In genomic region chrV:5697581-5697980, ce11 we compare ENCODE assay signal across 5 worm cellular contexts.
TF ChIP-seq lines count a peak whose summit lies in the region.

No protein-coding gene starts in this region.

TF ChIP-seq in whole organism, L1 larva, 84 proteins besides CTCF, POLR2A, EP300 and RAD21:
- peak; percentile 21 for TF ChIP-seq snu-23 (GFP tag; optimal IDR thresholded peaks at IDR 0.05; lab: Kevin White, UChicago)
- TF ChIP-seq nhr-85 (tag; lab: Kevin White, UChicago): peak; percentile 64
- peak; percentile 2 for TF ChIP-seq nhr-71 (tag; optimal IDR thresholded peaks at IDR 0.05; lab: Kevin White, UChicago)
- no peak for TF ChIP-seq fkh-8 (tag; optimal IDR thresholded peaks at IDR 0.05; lab: Kevin White, UChicago)
- TF ChIP-seq F16B12.6 (tag; optimal IDR thresholded peaks at IDR 0.05; lab: Kevin White, UChicago): no peak
- no peak for TF ChIP-seq ztf-11 (tag; optimal IDR thresholded peaks at IDR 0.05; lab: Kevin White, UChicago)
- peak in 1 of 2 experiments; percentile 27 for TF ChIP-seq mdl-1 (tag; optimal IDR thresholded peaks at IDR 0.05; lab: Kevin White, UChicago)
- TF ChIP-seq blmp-1 (tag; optimal IDR thresholded peaks at IDR 0.05; lab: Kevin White, UChicago): peak; percentile 90
- peak; percentile 11 for TF ChIP-seq nhr-20 (tag; optimal IDR thresholded peaks at IDR 0.05; lab: Kevin White, UChicago)
- no peak for TF ChIP-seq rnt-1 (tag; optimal IDR thresholded peaks at IDR 0.05; lab: Kevin White, UChicago)
- TF ChIP-seq lin-14 (GFP tag; optimal IDR thresholded peaks at IDR 0.05; lab: Kevin White, UChicago): peak; percentile 66
- TF ChIP-seq mep-1 (tag; optimal IDR thresholded peaks at IDR 0.05; lab: Kevin White, UChicago): peak; percentile 4
- peak; percentile 12 for TF ChIP-seq C16A3.4 (tag; optimal IDR thresholded peaks at IDR 0.05; lab: Kevin White, UChicago)
- TF ChIP-seq elt-3 (tag; optimal IDR thresholded peaks at IDR 0.05; lab: Kevin White, UChicago): peak in 2 of 6 experiments; percentile 5 to 53
TF ChIP-seq in whole organism, L1 larva: peak in this region for 10.

TF ChIP-seq in whole organism, L2 larva, 48 proteins besides CTCF, POLR2A, EP300 and RAD21:
- TF ChIP-seq nhr-129 (tag; optimal IDR thresholded peaks at IDR 0.05; lab: Kevin White, UChicago) (peak; percentile 4), sma-3 (GFP tag; optimal IDR thresholded peaks at IDR 0.05; lab: Kevin White, UChicago) (peak; percentile 31), nhr-12 (tag; optimal IDR thresholded peaks at IDR 0.05; lab: Kevin White, UChicago) (no peak), egl-27 (tag; optimal IDR thresholded peaks at IDR 0.05; lab: Kevin White, UChicago) (peak; percentile 38), Y55F3AM.14 (GFP tag; optimal IDR thresholded peaks at IDR 0.05; lab: Kevin White, UChicago) (peak; percentile 0), ceh-16 (tag; optimal IDR thresholded peaks at IDR 0.05; lab: Kevin White, UChicago) (no peak), nhr-237 (tag; optimal IDR thresholded peaks at IDR 0.05; lab: Kevin White, UChicago) (no peak), mdl-1 (tag; optimal IDR thresholded peaks at IDR 0.05; lab: Kevin White, UChicago) (peak in 1 of 2 experiments; percentile 13), nhr-21 (tag; optimal IDR thresholded peaks at IDR 0.05; lab: Kevin White, UChicago) (peak; percentile 23), lin-39 (tag; optimal IDR thresholded peaks at IDR 0.05; lab: Kevin White, UChicago) (no peak)

TF ChIP-seq in whole organism, L3 larva, 47 proteins besides CTCF, POLR2A, EP300 and RAD21:
- TF ChIP-seq elt-3 (tag; optimal IDR thresholded peaks at IDR 0.05; lab: Kevin White, UChicago) (peak in 1 of 3 experiments; percentile 39), daf-12 (tag; optimal IDR thresholded peaks at IDR 0.05; lab: Kevin White, UChicago) (no peak), ceh-28 (tag; optimal IDR thresholded peaks at IDR 0.05; lab: Kevin White, UChicago) (peak; percentile 7), nhr-23 (tag; optimal IDR thresholded peaks at IDR 0.05; lab: Kevin White, UChicago) (peak; percentile 24)

TF ChIP-seq in whole organism, L4 larva, 104 proteins besides CTCF, POLR2A, EP300 and RAD21:
- peak; percentile 18 for TF ChIP-seq hlh-11 (tag; optimal IDR thresholded peaks at IDR 0.05; lab: Kevin White, UChicago)
- TF ChIP-seq nhr-28 (tag; optimal IDR thresholded peaks at IDR 0.05; lab: Kevin White, UChicago): peak; percentile 60
- peak; percentile 69 for TF ChIP-seq aha-1 (tag; lab: Kevin White, UChicago)
- no peak for TF ChIP-seq aly-2 (tag; optimal IDR thresholded peaks at IDR 0.05; lab: Kevin White, UChicago)
- TF ChIP-seq dmd-6 (GFP tag; IDR thresholded peaks at IDR 0.05; lab: Robert Waterston, UW): 0 out of 2 replicates have a peak, but pooled peaks have one; percentile 23
TF ChIP-seq in whole organism, L4 larva: peak in this region for 4.

TF ChIP-seq in whole organism, young adult, 124 proteins besides CTCF, POLR2A, EP300 and RAD21:
- TF ChIP-seq attf-5 (GFP tag; optimal IDR thresholded peaks at IDR 0.05; lab: Kevin White, UChicago) (no peak), somi-1 (GFP tag; optimal IDR thresholded peaks at IDR 0.05; lab: Kevin White, UChicago) (peak; percentile 57)
